Worm (Caenorhabditis elegans) whole organism, L4/young adult: ENCODE measurements around the gene ttr-20.

Experiments
- W03F9.2 ChIP-seq: fragments of 150-350 bp; optimal IDR thresholded peaks from 2 replicates; lab custom pipeline; 2014; ENCODE audit warnings: missing biosample characterization, missing genetic modification characterization
- him-1 ChIP-seq: sonication (generic microtip); optimal IDR thresholded peaks from 2 replicates; lab custom pipeline; 2016; ENCODE audit warnings: missing genotype, missing genetic modification reagents, missing genetic modification characterization, missing compliant biosample characterization

DNA sequence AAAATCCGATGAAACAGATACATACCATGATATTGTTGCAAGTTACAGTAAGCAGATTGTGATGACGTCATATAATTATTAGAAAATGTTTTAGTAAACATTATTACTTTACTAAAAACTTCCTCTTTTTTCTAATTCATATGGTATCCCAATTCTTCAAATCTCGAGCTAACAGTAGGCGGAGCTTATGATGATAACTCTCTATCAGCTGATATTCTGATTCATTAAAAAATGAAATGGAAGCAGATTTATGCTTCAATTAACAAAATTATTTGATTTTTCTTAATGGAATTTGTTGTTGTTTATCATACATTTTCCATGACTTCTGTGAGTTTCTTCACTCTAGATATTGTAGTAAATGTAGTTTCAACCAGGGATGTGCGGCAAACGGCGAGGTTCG, 42.3 kb upstream of the ttr-20 start, which contains the start of gene pax-2:
- TF ChIP-seq W03F9.2 (no peak), him-1 (tag; lab: Kevin White, UChicago) (no peak)
